Worm (Caenorhabditis elegans): ENCODE data around the gene svop-1.

svop-1 gene

DNA sequence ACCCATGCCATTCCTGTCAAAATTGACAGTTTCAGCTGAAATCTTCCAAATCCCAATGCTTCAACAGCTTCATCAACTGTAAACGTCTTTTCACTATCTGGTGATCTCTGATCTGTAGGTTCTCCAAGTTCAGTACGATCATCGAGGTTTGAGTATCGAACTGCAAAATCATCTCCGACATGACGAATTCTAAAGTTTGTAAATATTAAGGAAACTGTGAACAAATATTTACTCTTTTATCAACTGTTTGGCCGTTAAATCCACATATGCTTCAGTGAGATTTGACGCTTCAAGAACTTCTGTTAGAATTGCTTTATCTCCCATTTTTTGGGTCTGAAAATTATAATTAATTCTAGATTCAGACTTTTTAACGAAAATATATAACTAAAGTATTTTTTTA, at the start of gene svop-1:
TSS of gene svop-1 (minus strand) at position 339 of the 400 bp plus-strand sequence.
- TF ChIP-seq ztf-29 (GFP tag; IDR thresholded peaks at IDR 0.05) (no peak), klf-2 (GFP tag; conservative IDR thresholded peaks at IDR 0.05) (no peak), flt-1 (GFP tag; IDR thresholded peaks at IDR 0.05) (no peak), cog-1 (tag; optimal IDR thresholded peaks at IDR 0.05) (no peak), T22C8.4 (GFP tag; IDR thresholded peaks at IDR 0.05) (no peak), ref-1 (GFP tag; conservative IDR thresholded peaks at IDR 0.05) (no peak), med-1 (GFP tag; optimal IDR thresholded peaks at IDR 0.05; ENCODE audit: insufficient read depth) (no peak)

- TF ChIP-seq ref-1 (GFP tag; conservative IDR thresholded peaks at IDR 0.05), result no peak
- no peak for TF ChIP-seq T22C8.4 (GFP tag; IDR thresholded peaks at IDR 0.05)
- no peak for TF ChIP-seq ztf-29 (GFP tag; IDR thresholded peaks at IDR 0.05)
- TF ChIP-seq klf-2 (GFP tag; conservative IDR thresholded peaks at IDR 0.05), result no peak
- no peak for TF ChIP-seq tab-1 (GFP tag; IDR thresholded peaks at IDR 0.05)
- no peak for TF ChIP-seq flt-1 (GFP tag; IDR thresholded peaks at IDR 0.05)
- TF ChIP-seq ztf-23 (GFP tag; IDR thresholded peaks at IDR 0.05), result no peak
- TF ChIP-seq med-1 (GFP tag; optimal IDR thresholded peaks at IDR 0.05; ENCODE audit: insufficient read depth), result no peak
Measured at ce11 chrIII:8934378-8934777, 49.1 kb upstream of the svop-1 start.

- TF ChIP-seq klf-2 (GFP tag; conservative IDR thresholded peaks at IDR 0.05) (no peak), tab-1 (GFP tag; IDR thresholded peaks at IDR 0.05) (no peak)
Measured at ce11 chrIII:8933696-8934095, 48.4 kb upstream of the svop-1 start.

DNA sequence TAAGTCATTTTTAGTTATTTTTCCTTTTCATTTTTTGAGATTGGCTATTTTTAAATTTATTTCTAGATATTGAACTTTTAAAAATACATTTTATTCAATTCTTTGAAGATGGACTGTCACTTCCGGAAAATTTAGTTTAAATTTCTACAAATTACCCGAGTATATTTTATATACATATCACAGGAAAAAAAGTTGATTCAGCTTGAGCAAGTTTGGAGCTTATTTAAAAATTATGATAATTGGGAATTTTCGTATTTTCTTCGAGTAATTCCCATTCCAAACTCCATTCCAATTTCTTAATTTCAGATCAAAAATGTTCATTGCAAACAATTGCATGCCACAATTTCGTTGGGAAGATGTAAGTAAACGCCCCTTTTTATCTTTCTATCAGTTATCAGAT, 44.4 kb upstream of the svop-1 start, which contains the start of gene arrd-15:
TSS of gene arrd-15 (plus strand) at position 301 of the 400 bp plus-strand sequence.
- TF ChIP-seq tab-1 (GFP tag; IDR thresholded peaks at IDR 0.05) (no peak), cog-1 (tag; optimal IDR thresholded peaks at IDR 0.05) (no peak), med-1 (GFP tag; optimal IDR thresholded peaks at IDR 0.05; ENCODE audit: insufficient read depth) (no peak), ztf-29 (GFP tag; IDR thresholded peaks at IDR 0.05) (no peak), flt-1 (GFP tag; IDR thresholded peaks at IDR 0.05) (no peak), T22C8.4 (GFP tag; IDR thresholded peaks at IDR 0.05) (no peak), ztf-23 (GFP tag; IDR thresholded peaks at IDR 0.05) (no peak), klf-2 (GFP tag; conservative IDR thresholded peaks at IDR 0.05) (no peak), ref-1 (GFP tag; conservative IDR thresholded peaks at IDR 0.05) (no peak)

DNA sequence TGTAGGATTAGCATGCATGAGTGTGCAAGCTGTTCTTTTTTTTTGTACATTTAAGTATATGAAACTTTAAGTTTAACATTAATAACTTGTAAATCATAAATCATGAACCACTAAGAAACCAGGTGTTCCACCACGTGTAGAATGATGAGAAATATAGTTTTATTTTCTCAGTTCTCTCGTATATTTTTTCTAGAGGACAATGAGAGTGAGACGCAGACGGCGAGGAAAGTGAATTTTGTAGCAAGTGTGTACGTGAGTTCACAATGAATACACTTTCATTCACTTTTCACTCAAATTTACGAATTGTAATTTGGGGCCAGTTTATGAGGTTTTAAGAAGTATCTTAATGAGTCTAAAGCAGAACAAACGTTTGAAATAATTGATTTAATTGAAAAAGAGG, 41.2 kb upstream of the svop-1 start:
- TF ChIP-seq cog-1 (tag; optimal IDR thresholded peaks at IDR 0.05) (no peak), tab-1 (GFP tag; IDR thresholded peaks at IDR 0.05) (no peak), ztf-23 (GFP tag; IDR thresholded peaks at IDR 0.05) (no peak), klf-2 (GFP tag; conservative IDR thresholded peaks at IDR 0.05) (no peak), ztf-29 (GFP tag; IDR thresholded peaks at IDR 0.05) (no peak), ref-1 (GFP tag; conservative IDR thresholded peaks at IDR 0.05) (no peak), med-1 (GFP tag; optimal IDR thresholded peaks at IDR 0.05; ENCODE audit: insufficient read depth) (no peak), T22C8.4 (GFP tag; IDR thresholded peaks at IDR 0.05) (no peak), flt-1 (GFP tag; IDR thresholded peaks at IDR 0.05) (no peak)

DNA sequence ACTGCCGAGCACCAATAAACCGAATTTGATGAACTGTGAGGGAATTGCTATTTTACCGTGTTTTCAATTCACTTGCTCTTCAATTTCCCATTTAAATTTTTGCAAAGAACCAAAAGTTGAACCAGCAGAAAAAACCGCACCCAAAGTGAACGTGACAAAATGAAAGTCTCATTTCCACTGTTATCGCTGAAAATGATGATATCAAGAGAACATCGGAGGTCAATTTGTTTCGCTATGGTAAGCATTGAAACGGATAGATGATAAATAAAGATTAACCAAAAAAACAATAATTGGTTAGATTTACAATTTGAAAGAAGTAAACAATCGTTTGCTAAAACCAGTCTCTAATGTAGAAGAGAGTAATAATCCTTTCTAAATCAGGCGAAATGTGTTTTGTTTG, 40.3 kb upstream of the svop-1 start:
- no peak for TF ChIP-seq flt-1 (GFP tag; IDR thresholded peaks at IDR 0.05)

- TF ChIP-seq med-1 (GFP tag; optimal IDR thresholded peaks at IDR 0.05; ENCODE audit: insufficient read depth) (no peak), ztf-23 (GFP tag; IDR thresholded peaks at IDR 0.05) (no peak), klf-2 (GFP tag; conservative IDR thresholded peaks at IDR 0.05) (no peak), T22C8.4 (GFP tag; IDR thresholded peaks at IDR 0.05) (no peak), cog-1 (tag; optimal IDR thresholded peaks at IDR 0.05) (no peak), flt-1 (GFP tag; IDR thresholded peaks at IDR 0.05) (no peak), ref-1 (GFP tag; conservative IDR thresholded peaks at IDR 0.05) (no peak), ztf-29 (GFP tag; IDR thresholded peaks at IDR 0.05) (no peak), tab-1 (GFP tag; IDR thresholded peaks at IDR 0.05) (no peak)
Measured at ce11 chrIII:8923937-8924336, 38.6 kb upstream of the svop-1 start, which contains the start of gene ZK637.12. Gene ZK637.12 (plus strand): TSS chrIII:8924237.

DNA sequence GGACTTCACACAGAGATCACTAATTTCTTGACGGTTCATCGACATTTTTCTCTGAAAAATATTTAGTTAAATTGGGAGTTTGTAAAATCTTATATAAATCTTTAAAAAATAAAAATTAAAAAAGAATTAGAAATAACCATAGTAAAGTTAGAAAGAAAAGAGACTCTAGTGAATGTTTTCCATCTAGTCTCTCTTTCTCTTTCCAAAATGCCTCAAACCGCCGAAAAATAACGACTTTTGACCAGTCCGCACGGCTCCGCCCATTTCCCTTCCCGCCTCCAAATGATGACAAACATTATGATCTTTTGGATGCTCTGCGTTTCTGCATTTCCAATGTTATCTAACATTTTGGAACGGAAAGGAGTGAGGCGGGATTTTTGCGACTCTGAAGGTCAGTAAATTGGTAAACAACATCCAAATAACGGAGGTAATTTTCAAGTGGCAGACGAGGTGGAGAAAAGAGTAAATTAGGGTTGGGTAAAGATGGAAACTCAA, 38.0 kb upstream of the svop-1 start, which contains the start of gene glb-1:
TSS of gene glb-1 (minus strand) at position 51 of the 495 bp plus-strand sequence.
- TF ChIP-seq tab-1 (GFP tag; IDR thresholded peaks at IDR 0.05), result no peak
- TF ChIP-seq klf-2 (GFP tag; conservative IDR thresholded peaks at IDR 0.05), result no peak
- no peak for TF ChIP-seq flt-1 (GFP tag; IDR thresholded peaks at IDR 0.05)
- no peak for TF ChIP-seq ztf-23 (GFP tag; IDR thresholded peaks at IDR 0.05)
- no peak for TF ChIP-seq ref-1 (GFP tag; conservative IDR thresholded peaks at IDR 0.05)

- TF ChIP-seq cog-1 (tag; optimal IDR thresholded peaks at IDR 0.05) (no peak), ztf-29 (GFP tag; IDR thresholded peaks at IDR 0.05) (no peak), med-1 (GFP tag; optimal IDR thresholded peaks at IDR 0.05; ENCODE audit: insufficient read depth) (no peak), ztf-23 (GFP tag; IDR thresholded peaks at IDR 0.05) (no peak), tab-1 (GFP tag; IDR thresholded peaks at IDR 0.05) (no peak), klf-2 (GFP tag; conservative IDR thresholded peaks at IDR 0.05) (no peak), flt-1 (GFP tag; IDR thresholded peaks at IDR 0.05) (no peak), ref-1 (GFP tag; conservative IDR thresholded peaks at IDR 0.05) (no peak), T22C8.4 (GFP tag; IDR thresholded peaks at IDR 0.05) (no peak)
Measured at ce11 chrIII:8922061-8922460, 36.8 kb upstream of the svop-1 start.

- TF ChIP-seq tab-1 (GFP tag; IDR thresholded peaks at IDR 0.05), result no peak
- no peak for TF ChIP-seq klf-2 (GFP tag; conservative IDR thresholded peaks at IDR 0.05)
- no peak for TF ChIP-seq flt-1 (GFP tag; IDR thresholded peaks at IDR 0.05)
- no peak for TF ChIP-seq med-1 (GFP tag; optimal IDR thresholded peaks at IDR 0.05; ENCODE audit: insufficient read depth)
- no peak for TF ChIP-seq ztf-23 (GFP tag; IDR thresholded peaks at IDR 0.05)
- TF ChIP-seq ref-1 (GFP tag; conservative IDR thresholded peaks at IDR 0.05), result no peak
- TF ChIP-seq cog-1 (tag; optimal IDR thresholded peaks at IDR 0.05), result no peak
- no peak for TF ChIP-seq T22C8.4 (GFP tag; IDR thresholded peaks at IDR 0.05)
- no peak for TF ChIP-seq ztf-29 (GFP tag; IDR thresholded peaks at IDR 0.05)
Measured at ce11 chrIII:8919784-8920183, 34.5 kb upstream of the svop-1 start, which contains the start of gene ZK637.15. Gene ZK637.15 (plus strand): TSS chrIII:8920084.
